Worm (Caenorhabditis elegans): ENCODE results near the gene srbc-30.
"Not testable (repeated sequence)": the region's sequence is repeated elsewhere in the genome, so short reads cannot be mapped to it uniquely, and the experiment has no call there.

The srbc-30 gene

ce11 chrV:3509878-3510277 is 29.6 kb upstream of the srbc-30 start, which contains the start of gene str-228:
str-228 (plus strand) TSS chrV:3510178.
- TF ChIP-seq blmp-1 (tag; optimal IDR thresholded peaks at IDR 0.05) = no peak
- TF ChIP-seq ces-1 (GFP tag; optimal IDR thresholded peaks at IDR 0.05) = no peak
- no peak for TF ChIP-seq mls-2 (tag; optimal IDR thresholded peaks at IDR 0.05)
- no peak for TF ChIP-seq lin-13 (tag; optimal IDR thresholded peaks at IDR 0.05)

- no peak for TF ChIP-seq unc-120 (tag; optimal IDR thresholded peaks at IDR 0.05; ENCODE audit: poor library complexity, severe bottlenecking)
- no peak for TF ChIP-seq ceh-83 (GFP tag; optimal IDR thresholded peaks at IDR 0.05)
- no peak for TF ChIP-seq lin-13 (tag; optimal IDR thresholded peaks at IDR 0.05)
- TF ChIP-seq mep-1 (tag; optimal IDR thresholded peaks at IDR 0.05) = no peak
- TF ChIP-seq lsy-2 (tag; optimal IDR thresholded peaks at IDR 0.05) = no peak
- no peak for TF ChIP-seq sptf-1 (tag; optimal IDR thresholded peaks at IDR 0.05)
- no peak for TF ChIP-seq mls-2 (tag; optimal IDR thresholded peaks at IDR 0.05)
- TF ChIP-seq M03D4.4 (tag; optimal IDR thresholded peaks at IDR 0.05) = no peak
- TF ChIP-seq lin-32 (GFP tag; optimal IDR thresholded peaks at IDR 0.05) = no peak
- no peak for TF ChIP-seq flh-1 (GFP tag; optimal IDR thresholded peaks at IDR 0.05)
- TF ChIP-seq nhr-76 (tag; optimal IDR thresholded peaks at IDR 0.05) = no peak
- TF ChIP-seq ceh-43 (GFP tag; optimal IDR thresholded peaks at IDR 0.05) = no peak
- no peak for TF ChIP-seq zip-8 (tag; optimal IDR thresholded peaks at IDR 0.05)
- no peak for TF ChIP-seq mab-5 (tag; optimal IDR thresholded peaks at IDR 0.05)
- no peak for TF ChIP-seq tbx-8 (GFP tag; optimal IDR thresholded peaks at IDR 0.05)
- no peak for TF ChIP-seq ces-1 (GFP tag; optimal IDR thresholded peaks at IDR 0.05)
- TF ChIP-seq snpc-4 (tag; optimal IDR thresholded peaks at IDR 0.05) = no peak
- no peak for TF ChIP-seq unc-39 (tag; optimal IDR thresholded peaks at IDR 0.05)
- no peak for TF ChIP-seq nhr-237 (tag; optimal IDR thresholded peaks at IDR 0.05)
- no peak for TF ChIP-seq nhr-12 (tag; optimal IDR thresholded peaks at IDR 0.05)
Measured at ce11 chrV:3507691-3508090, 27.4 kb upstream of the srbc-30 start, which contains the start of gene str-225. str-225 (plus strand) TSS chrV:3507822.

DNA sequence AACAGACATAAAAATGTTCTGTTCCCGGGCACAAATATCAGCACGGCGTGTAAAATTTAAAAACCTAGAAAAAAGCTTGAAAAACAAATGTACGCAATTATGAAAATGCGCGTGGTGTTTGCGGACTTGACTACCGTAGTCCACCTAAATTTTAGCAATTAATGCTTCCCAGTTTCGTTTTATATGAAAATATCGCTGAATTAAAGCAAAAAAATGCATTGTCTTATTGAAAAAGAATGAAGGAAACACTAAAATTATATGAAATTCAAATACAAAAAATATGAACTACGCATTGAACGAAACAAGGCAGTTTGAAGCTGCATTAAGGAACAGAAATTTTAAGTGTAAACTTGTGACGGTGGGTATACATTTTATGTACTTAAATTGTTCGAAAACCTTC is 26.0 kb upstream of the srbc-30 start, which contains the start of gene ugt-64:
TSS of gene ugt-64 (minus strand) at position 101 of the 400 bp plus-strand sequence.
- not testable (repeated sequence) for TF ChIP-seq sptf-1 (tag; optimal IDR thresholded peaks at IDR 0.05); ceh-43 (GFP tag; optimal IDR thresholded peaks at IDR 0.05); blmp-1 (tag; optimal IDR thresholded peaks at IDR 0.05)

- no peak for TF ChIP-seq unc-39 (tag; optimal IDR thresholded peaks at IDR 0.05)
- no peak for TF ChIP-seq cnd-1 (tag; optimal IDR thresholded peaks at IDR 0.05)
- TF ChIP-seq unc-62 (GFP tag; optimal IDR thresholded peaks at IDR 0.05) = no peak
- TF ChIP-seq sem-2 (GFP tag; optimal IDR thresholded peaks at IDR 0.05) = no peak
- TF ChIP-seq tbx-8 (GFP tag; optimal IDR thresholded peaks at IDR 0.05) = no peak
- TF ChIP-seq ces-1 (GFP tag; optimal IDR thresholded peaks at IDR 0.05) = no peak
- TF ChIP-seq sptf-1 (tag; optimal IDR thresholded peaks at IDR 0.05) = no peak
Measured at ce11 chrV:3505745-3506144, 25.5 kb upstream of the srbc-30 start.

ce11 chrV:3502038-3502437 is 21.8 kb upstream of the srbc-30 start, which contains the start of the genes C07G3.8 and C07G3.10:
C07G3.8 (minus strand) TSS chrV:3502138.
C07G3.10 (plus strand) TSS chrV:3502307.
- TF ChIP-seq blmp-1 (tag; optimal IDR thresholded peaks at IDR 0.05) = no peak
- no peak for TF ChIP-seq elt-3 (tag; optimal IDR thresholded peaks at IDR 0.05)
- TF ChIP-seq nhr-2 (tag; optimal IDR thresholded peaks at IDR 0.05) = no peak
- no peak for TF ChIP-seq nhr-12 (tag; optimal IDR thresholded peaks at IDR 0.05)
- no peak for TF ChIP-seq zip-8 (tag; optimal IDR thresholded peaks at IDR 0.05)
- no peak for TF ChIP-seq mab-5 (tag; optimal IDR thresholded peaks at IDR 0.05)
- no peak for TF ChIP-seq snpc-4 (tag; optimal IDR thresholded peaks at IDR 0.05)
- no peak for TF ChIP-seq lsy-2 (tag; optimal IDR thresholded peaks at IDR 0.05)
- no peak for TF ChIP-seq pha-4 (tag; optimal IDR thresholded peaks at IDR 0.05)
- TF ChIP-seq flh-1 (GFP tag; optimal IDR thresholded peaks at IDR 0.05) = no peak
- no peak for TF ChIP-seq hlh-1 (tag; optimal IDR thresholded peaks at IDR 0.05)
- TF ChIP-seq elt-1 (tag; optimal IDR thresholded peaks at IDR 0.05; ENCODE audit: borderline replicate concordance, insufficient read depth) = no peak
- TF ChIP-seq sptf-1 (tag; optimal IDR thresholded peaks at IDR 0.05) = no peak
- TF ChIP-seq nhr-237 (tag; optimal IDR thresholded peaks at IDR 0.05) = no peak
- TF ChIP-seq nhr-76 (tag; optimal IDR thresholded peaks at IDR 0.05) = no peak
- TF ChIP-seq ham-2 (GFP tag; optimal IDR thresholded peaks at IDR 0.05) = no peak
- no peak for TF ChIP-seq ces-1 (GFP tag; optimal IDR thresholded peaks at IDR 0.05)
- no peak for TF ChIP-seq M03D4.4 (tag; optimal IDR thresholded peaks at IDR 0.05)
- TF ChIP-seq ceh-83 (GFP tag; optimal IDR thresholded peaks at IDR 0.05) = no peak
